Fruit fly (Drosophila melanogaster): ENCODE data around the gene CG45122.

- TF ChIP-seq Myc (optimal IDR thresholded peaks at IDR 0.05) (no peak), Sin3A (optimal IDR thresholded peaks at IDR 0.05) (no peak), ttk (optimal IDR thresholded peaks at IDR 0.05) (no peak)
Measured at dm6 chr3R:13051942-13052693, 8.2 kb downstream of the CG45122 start, which contains the start of gene pic.

Data from Kc167 (cell line).